Worm (Caenorhabditis elegans): ENCODE results near the gene wago-5.

wago-5 gene

DNA sequence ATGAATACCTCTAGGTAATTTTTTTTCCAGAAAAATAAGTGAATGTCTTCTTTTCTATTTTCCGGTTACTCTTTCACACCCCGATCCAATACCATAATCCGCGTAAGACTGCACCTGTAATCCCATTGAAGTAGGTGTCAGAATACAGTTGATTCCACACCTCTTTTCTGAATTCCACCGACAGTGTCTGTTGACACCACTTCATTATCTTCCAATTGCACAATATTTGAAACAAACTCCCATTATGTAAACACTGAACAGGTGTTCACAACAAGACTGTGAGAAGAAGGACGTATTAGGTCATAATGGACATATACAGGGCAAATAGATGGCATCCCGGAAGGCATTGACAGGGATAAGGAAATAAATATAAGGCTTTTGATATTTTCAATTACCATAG is 37.9 kb downstream of the wago-5 start:
- TF ChIP-seq ctbp-1 (GFP tag; IDR thresholded peaks at IDR 0.05), result no peak
- TF ChIP-seq lim-7 (GFP tag; IDR thresholded peaks at IDR 0.05), result no peak
- TF ChIP-seq lin-39 (tag; optimal IDR thresholded peaks at IDR 0.05), result no peak
- TF ChIP-seq nhr-76 (tag; optimal IDR thresholded peaks at IDR 0.05), result no peak
- no peak for TF ChIP-seq ceh-44 (GFP tag; IDR thresholded peaks at IDR 0.05)
- TF ChIP-seq daf-19 (GFP tag; conservative IDR thresholded peaks at IDR 0.05), result no peak
- TF ChIP-seq R02D3.7 (tag; optimal IDR thresholded peaks at IDR 0.05), result no peak
- TF ChIP-seq Y105C5A.15 (GFP tag; IDR thresholded peaks at IDR 0.05), result no peak
- no peak for TF ChIP-seq D1046.2 (GFP tag; IDR thresholded peaks at IDR 0.05)
- TF ChIP-seq nhr-111 (GFP tag; optimal IDR thresholded peaks at IDR 0.05), result no peak
- TF ChIP-seq mxl-3 (GFP tag; optimal IDR thresholded peaks at IDR 0.05), result no peak
- no peak for TF ChIP-seq aly-2 (tag; optimal IDR thresholded peaks at IDR 0.05)

DNA sequence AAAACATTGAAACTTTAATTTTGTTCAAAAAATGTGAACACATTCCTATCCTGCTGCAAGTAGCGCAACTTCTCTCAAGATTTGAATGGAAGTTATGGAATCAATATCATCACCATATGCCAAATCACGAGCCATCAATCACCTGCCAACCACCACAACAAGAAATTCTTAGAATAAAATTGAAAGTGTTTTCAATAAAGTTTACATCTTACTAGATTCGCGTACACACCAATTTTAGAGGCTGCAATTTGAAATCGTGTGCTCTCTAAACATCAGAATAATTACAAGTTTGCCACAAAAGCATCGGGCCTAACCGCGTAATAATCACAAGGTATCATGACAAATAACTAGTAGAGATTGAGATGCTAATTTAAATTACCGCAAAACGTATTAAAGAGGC is 40.4 kb downstream of the wago-5 start:
- TF ChIP-seq nhr-10 (tag; optimal IDR thresholded peaks at IDR 0.05) (no peak), Y48G9A.11 (GFP tag; IDR thresholded peaks at IDR 0.05) (no peak), F44E2.7 (GFP tag; IDR thresholded peaks at IDR 0.05) (no peak), pqm-1 (tag; optimal IDR thresholded peaks at IDR 0.05) (no peak), dmd-8 (GFP tag; IDR thresholded peaks at IDR 0.05) (no peak), nhr-111 (GFP tag; optimal IDR thresholded peaks at IDR 0.05) (no peak), ceh-82 (tag; optimal IDR thresholded peaks at IDR 0.05) (no peak), ctbp-1 (GFP tag; IDR thresholded peaks at IDR 0.05) (no peak), ceh-44 (GFP tag; IDR thresholded peaks at IDR 0.05) (no peak), F10B5.3 (tag; optimal IDR thresholded peaks at IDR 0.05) (no peak)

DNA sequence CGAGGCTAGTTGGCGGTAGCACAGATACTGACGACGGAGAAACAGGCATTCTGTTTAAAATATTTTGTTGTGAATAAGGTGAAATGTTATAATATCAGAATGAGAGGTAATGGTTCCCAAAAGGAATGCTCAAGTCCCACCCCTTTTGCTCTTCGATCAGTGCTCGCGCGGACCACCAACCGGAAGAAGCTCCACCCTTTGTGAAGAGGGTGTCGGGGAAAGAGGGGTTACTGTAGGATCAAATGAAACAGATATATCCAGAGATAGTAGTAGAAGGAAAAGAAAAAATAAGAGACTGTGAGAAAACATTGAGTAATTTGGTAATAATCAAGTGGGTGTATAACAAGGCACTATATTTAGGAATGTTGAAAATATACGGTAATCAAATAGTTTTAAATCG is 41.2 kb downstream of the wago-5 start, which contains the start of the genes dmd-5 and F10C1.1:
dmd-5 (minus strand) TSS at position 101 of the 400 bp plus-strand sequence.
F10C1.1 (plus strand) TSS at position 110 of the 400 bp plus-strand sequence.
- TF ChIP-seq ama-1 (optimal IDR thresholded peaks at IDR 0.05) (no peak), mes-2 (tag; optimal IDR thresholded peaks at IDR 0.05; ENCODE audit: poor library complexity, severe bottlenecking) (no peak), snpc-1.2 (GFP tag; IDR thresholded peaks at IDR 0.05) (no peak), gei-8 (GFP tag; optimal IDR thresholded peaks at IDR 0.05) (no peak), fos-1 (tag; optimal IDR thresholded peaks at IDR 0.05) (no peak), unc-62 (GFP tag; optimal IDR thresholded peaks at IDR 0.05 in 1 of 2) (peak in 1 of 2 experiments; percentile 20), unc-62 (tag; optimal IDR thresholded peaks at IDR 0.05) (no peak), aha-1 (tag) (no peak)

DNA sequence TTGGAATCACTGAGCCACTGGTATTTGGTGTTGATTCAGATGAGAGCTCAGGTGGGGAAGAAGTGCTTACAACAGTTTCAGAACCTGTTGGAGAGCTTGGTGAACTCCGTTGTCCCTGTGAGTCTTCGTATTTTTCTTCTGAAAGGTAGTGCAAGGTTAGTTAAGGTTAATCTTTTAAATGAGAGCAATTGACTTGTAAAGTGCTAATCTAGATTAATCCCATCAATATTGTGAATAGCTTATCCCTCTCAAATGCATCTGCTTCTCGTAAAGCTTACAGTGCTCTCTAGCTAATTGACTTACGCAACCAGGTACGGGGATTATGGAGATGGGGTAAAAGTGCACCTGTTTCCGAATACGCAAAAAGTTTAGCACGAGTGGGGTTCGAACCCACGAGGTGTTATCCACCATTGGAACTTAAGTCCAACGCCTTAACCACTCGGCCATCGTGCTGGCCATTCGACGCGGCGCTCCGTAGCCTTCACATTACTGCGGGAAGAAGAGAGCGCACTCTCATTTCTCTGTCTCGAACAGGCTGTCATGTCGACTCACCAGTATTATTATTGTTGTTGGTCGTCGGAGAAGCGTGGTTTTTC is 42.6 kb downstream of the wago-5 start:
- TF ChIP-seq ceh-20 (GFP tag; IDR thresholded peaks at IDR 0.05) (peak; percentile 64; the same call in 1 of the 2 replicates), F37D6.2 (tag; optimal IDR thresholded peaks at IDR 0.05) (peak; percentile 2), T20F7.1 (GFP tag; optimal IDR thresholded peaks at IDR 0.05) (no peak), unc-39 (tag; optimal IDR thresholded peaks at IDR 0.05) (no peak), dmd-6 (GFP tag; IDR thresholded peaks at IDR 0.05) (peak; percentile 58), nhr-11 (tag; optimal IDR thresholded peaks at IDR 0.05) (no peak), nhr-102 (tag; optimal IDR thresholded peaks at IDR 0.05) (peak; percentile 14), aha-1 (tag) (peak; percentile 10), mxl-3 (GFP tag; optimal IDR thresholded peaks at IDR 0.05) (peak; percentile 57), F10B5.3 (tag; optimal IDR thresholded peaks at IDR 0.05) (peak; percentile 14), ceh-62 (tag; optimal IDR thresholded peaks at IDR 0.05) (no peak), egl-27 (tag; optimal IDR thresholded peaks at IDR 0.05) (no peak), tag-97 (GFP tag; IDR thresholded peaks at IDR 0.05) (no peak), egl-43 (GFP tag; IDR thresholded peaks at IDR 0.05) (peak; percentile 87), ZK546.5 (tag; optimal IDR thresholded peaks at IDR 0.05) (no peak), pha-4 (GFP tag; IDR thresholded peaks at IDR 0.05) (peak; percentile 66; the same call in 1 of the 2 replicates), pha-4 (tag; optimal IDR thresholded peaks at IDR 0.05) (no peak), tra-1 (GFP tag; IDR thresholded peaks at IDR 0.05) (no peak), skn-1 (tag; optimal IDR thresholded peaks at IDR 0.05) (no peak), zfp-3 (GFP tag; conservative IDR thresholded peaks at IDR 0.05) (0 out of 2 replicates have a peak, but pooled peaks have one; percentile 54), hmg-1.1 (GFP tag; IDR thresholded peaks at IDR 0.05) (peak; percentile 83), dmd-8 (GFP tag; IDR thresholded peaks at IDR 0.05) (peak; percentile 67; the same call in 1 of the 2 replicates), unc-62 (GFP tag; optimal IDR thresholded peaks at IDR 0.05 in 1 of 2) (peak in 1 of 2 experiments; percentile 93), unc-62 (tag; optimal IDR thresholded peaks at IDR 0.05) (no peak), mes-2 (tag; optimal IDR thresholded peaks at IDR 0.05; ENCODE audit: poor library complexity, severe bottlenecking) (peak; percentile 77), jun-1 (tag; optimal IDR thresholded peaks at IDR 0.05) (no peak), F44E2.7 (GFP tag; IDR thresholded peaks at IDR 0.05) (0 out of 2 replicates have a peak, but pooled peaks have one; percentile 75)

All from whole organism, L4 larva.